Fruit fly (Drosophila melanogaster) whole organism, embryonic: ENCODE measurements around the gene Syx8.

Source experiments
- B-H1 ChIP-seq: fragments of 200-800 bp; sonication (Bioruptor generic); IDR thresholded peaks from 3 replicates; pipeline ENCODE4 v1.3.6; 2022; ENCODE audit warnings: missing biosample characterization, missing genetic modification characterization
- Bgb ChIP-seq: fragments of 200-800 bp; sonication (Bioruptor generic); IDR thresholded peaks from 2 replicates; pipeline ENCODE4 v1.3.6; 2022; ENCODE audit warnings: missing biosample characterization, missing genetic modification characterization; ENCODE audit not compliant: partially characterized antibody
- Blimp-1 ChIP-seq: fragments of 200-800 bp; sonication (Bioruptor generic); optimal IDR thresholded peaks from 3 replicates; lab custom pipeline; 2018; ENCODE audit warnings: missing biosample characterization, missing genetic modification characterization, mild to moderate bottlenecking, moderate library complexity, missing genetic modification reagents
- C15 ChIP-seq: fragments of 200-800 bp; sonication (Bioruptor generic); IDR thresholded peaks from 3 replicates; pipeline ENCODE4 v1.3.6; 2022; ENCODE audit warnings: missing biosample characterization, missing genetic modification characterization
- CG10267 ChIP-seq: fragments of 200-800 bp; sonication (Bioruptor generic); optimal IDR thresholded peaks from 2 replicates; lab custom pipeline; 2018; ENCODE audit warnings: missing biosample characterization, mild to moderate bottlenecking, missing genetic modification characterization, moderate library complexity
- CG10366 ChIP-seq: fragments of 200-800 bp; sonication (Bioruptor generic); IDR thresholded peaks from 2 replicates; pipeline ENCODE4 v1.3.6; 2022; ENCODE audit warnings: missing biosample characterization, missing genetic modification characterization
- CG10565 ChIP-seq: fragments of 200-800 bp; sonication (Bioruptor generic); optimal IDR thresholded peaks from 3 replicates; lab custom pipeline; 2016; ENCODE audit warnings: missing biosample characterization, mild to moderate bottlenecking, missing genetic modification characterization
- CG11456 ChIP-seq: fragments of 200-800 bp; sonication (Bioruptor generic); IDR thresholded peaks from 3 replicates; pipeline ENCODE4 v1.3.6; 2022; ENCODE audit warnings: missing biosample characterization, missing genetic modification characterization
- CG12744 ChIP-seq: fragments of 200-800 bp; sonication (Bioruptor generic); optimal IDR thresholded peaks from 2 replicates; lab custom pipeline; 2016; ENCODE audit warnings: missing biosample characterization, missing genetic modification characterization
- CG1602 ChIP-seq: fragments of 200-800 bp; sonication (Bioruptor generic); optimal IDR thresholded peaks from 3 replicates; lab custom pipeline; 2016; ENCODE audit warnings: missing biosample characterization, missing genetic modification characterization
- CG16779 ChIP-seq: fragments of 200-800 bp; sonication (Bioruptor generic); IDR thresholded peaks from 2 replicates; pipeline ENCODE4 v1.3.6; 2022; ENCODE audit warnings: missing biosample characterization, missing genetic modification characterization
- CG16863 ChIP-seq: fragments of 200-800 bp; sonication (Bioruptor generic); optimal IDR thresholded peaks from 3 replicates; lab custom pipeline; 2016; ENCODE audit warnings: missing biosample characterization, missing genetic modification characterization
- CG2712 ChIP-seq: fragments of 200-800 bp; optimal IDR thresholded peaks from 3 replicates; lab custom pipeline; 2019; ENCODE audit warnings: missing biosample characterization, mild to moderate bottlenecking, missing genetic modification characterization, moderate library complexity
- CG32532 ChIP-seq: fragments of 200-800 bp; sonication (Bioruptor generic); IDR thresholded peaks from 2 replicates; pipeline ENCODE4 v1.3.6; 2022; ENCODE audit warnings: missing biosample characterization, missing genetic modification characterization
- CG4328 ChIP-seq: fragments of 200-800 bp; sonication (Bioruptor generic); optimal IDR thresholded peaks from 3 replicates; lab custom pipeline; 2017; ENCODE audit warnings: missing biosample characterization, missing genetic modification reagents, missing genetic modification characterization
- CG43689 ChIP-seq: fragments of 200-800 bp; sonication (Bioruptor generic); IDR thresholded peaks from 2 replicates; pipeline ENCODE4 v1.3.6; 2022; ENCODE audit warnings: missing biosample characterization, missing genetic modification characterization
- CG6272 ChIP-seq: fragments of 200-800 bp; sonication (Bioruptor generic); IDR thresholded peaks from 2 replicates; pipeline ENCODE4 v1.3.6; 2022; ENCODE audit warnings: missing biosample characterization, missing genetic modification characterization
- CG6791 ChIP-seq: fragments of 200-800 bp; sonication (Bioruptor generic); IDR thresholded peaks from 3 replicates; pipeline ENCODE4 v1.3.6; 2022; ENCODE audit warnings: missing biosample characterization, missing genetic modification characterization; ENCODE audit not compliant: partially characterized antibody
- CG6854 ChIP-seq: fragments of 200-800 bp; sonication (Bioruptor generic); optimal IDR thresholded peaks from 3 replicates; lab custom pipeline; 2017; ENCODE audit warnings: missing biosample characterization, mild to moderate bottlenecking, missing genetic modification characterization
- CG7745 ChIP-seq: fragments of 200-800 bp; sonication (Bioruptor generic); optimal IDR thresholded peaks from 2 replicates; lab custom pipeline; 2018; ENCODE audit warnings: missing biosample characterization, mild to moderate bottlenecking, missing genetic modification characterization, moderate library complexity
- CG8290 ChIP-seq, 3 experiments: fragments of 200-800 bp; sonication (Bioruptor generic); optimal IDR thresholded peaks; 2 replicates each; lab custom pipeline; 2016 to 2019; ENCODE audit warnings: missing biosample characterization in 3 of 3, missing genetic modification characterization in 3 of 3, mild to moderate bottlenecking in 2 of 3, moderate library complexity in 1 of 3
- Dad ChIP-seq: fragments of 200-800 bp; sonication (Bioruptor generic); optimal IDR thresholded peaks from 3 replicates; lab custom pipeline; 2016; ENCODE audit warnings: missing biosample characterization, missing genetic modification characterization
- H15 ChIP-seq: fragments of 200-800 bp; sonication (Bioruptor generic); IDR thresholded peaks from 3 replicates; pipeline ENCODE4 v1.3.6; 2022; ENCODE audit warnings: missing biosample characterization, missing genetic modification characterization
- HLH54F ChIP-seq: fragments of 200-800 bp; sonication (Bioruptor generic); optimal IDR thresholded peaks from 3 replicates; lab custom pipeline; 2016; ENCODE audit warnings: missing biosample characterization, missing genetic modification characterization
- Hr39 ChIP-seq: fragments of >200 bp; optimal IDR thresholded peaks from 2 replicates; lab custom pipeline; 2017
- Lhr ChIP-seq: fragments of 200-800 bp; sonication (Bioruptor generic); optimal IDR thresholded peaks from 3 replicates; lab custom pipeline; 2017; ENCODE audit warnings: mild to moderate bottlenecking, missing biosample characterization, missing genetic modification reagents, missing genetic modification characterization
- Lpt ChIP-seq: fragments of >200 bp; optimal IDR thresholded peaks from 2 replicates; lab custom pipeline; 2018; ENCODE audit warnings: missing biosample characterization, missing genetic modification characterization
- MTF-1 ChIP-seq: fragments of 200-800 bp; sonication (Bioruptor generic); optimal IDR thresholded peaks from 2 replicates; lab custom pipeline; 2018; ENCODE audit warnings: missing biosample characterization, mild to moderate bottlenecking, missing genetic modification characterization, borderline replicate concordance
- Sin3A ChIP-seq: fragments of >200 bp; optimal IDR thresholded peaks from 2 replicates; lab custom pipeline; 2018
- Spps ChIP-seq: fragments of 200-800 bp; sonication (Bioruptor generic); optimal IDR thresholded peaks from 2 replicates; lab custom pipeline; 2018; ENCODE audit warnings: missing biosample characterization, mild to moderate bottlenecking, missing genetic modification characterization
- TFAM ChIP-seq: fragments of 200-800 bp; sonication (Bioruptor generic); optimal IDR thresholded peaks from 2 replicates; lab custom pipeline; 2017; ENCODE audit warnings: missing biosample characterization, missing genetic modification characterization, inconsistent platforms
- Tbp ChIP-seq: fragments of >200 bp; optimal IDR thresholded peaks from 2 replicates; lab custom pipeline; 2018; ENCODE audit warnings: missing biosample characterization, missing genetic modification characterization
- Usf ChIP-seq: fragments of 200-800 bp; sonication (Bioruptor generic); optimal IDR thresholded peaks from 2 replicates; lab custom pipeline; 2017; ENCODE audit warnings: missing genotype, missing biosample characterization, missing genetic modification characterization
- ara ChIP-seq: fragments of 200-800 bp; sonication (Bioruptor generic); IDR thresholded peaks from 2 replicates; pipeline ENCODE4 v1.3.6; 2022; ENCODE audit warnings: missing biosample characterization, missing genetic modification characterization
- dati ChIP-seq: fragments of 200-800 bp; sonication (Bioruptor generic); IDR thresholded peaks from 2 replicates; pipeline ENCODE4 v1.3.6; 2022; ENCODE audit warnings: missing biosample characterization, missing genetic modification characterization
- dm ChIP-seq: fragments of 200-800 bp; sonication (Bioruptor generic); optimal IDR thresholded peaks from 3 replicates; lab custom pipeline; 2016; ENCODE audit warnings: missing biosample characterization, missing genetic modification characterization
- eyg ChIP-seq: fragments of 200-800 bp; sonication (Bioruptor generic); optimal IDR thresholded peaks from 3 replicates; lab custom pipeline; 2016; ENCODE audit warnings: missing biosample characterization, missing genetic modification characterization
- fd64A ChIP-seq: fragments of 200-800 bp; sonication (Bioruptor generic); optimal IDR thresholded peaks from 3 replicates; lab custom pipeline; 2018; ENCODE audit warnings: missing biosample characterization, mild to moderate bottlenecking, missing genetic modification characterization
- gce ChIP-seq: fragments of 200-800 bp; sonication (Bioruptor generic); IDR thresholded peaks from 3 replicates; pipeline ENCODE4 v1.3.6; 2022; ENCODE audit warnings: missing biosample characterization, missing genetic modification characterization
- gsb-n ChIP-seq: fragments of 200-800 bp; sonication (Bioruptor generic); optimal IDR thresholded peaks from 3 replicates; lab custom pipeline; 2018; ENCODE audit warnings: missing biosample characterization, mild to moderate bottlenecking, missing genetic modification characterization
- h ChIP-seq: fragments of >200 bp; optimal IDR thresholded peaks from 2 replicates; lab custom pipeline; 2017
- hth ChIP-seq: fragments of >200 bp; optimal IDR thresholded peaks from 2 replicates; lab custom pipeline; 2017; ENCODE audit warnings: inconsistent platforms
- inv ChIP-seq: fragments of 200-800 bp; sonication (Bioruptor generic); IDR thresholded peaks from 2 replicates; pipeline ENCODE4 v1.3.6; 2022; ENCODE audit warnings: missing biosample characterization, missing genetic modification characterization; ENCODE audit not compliant: partially characterized antibody
- kni ChIP-seq: fragments of 200-800 bp; sonication (Bioruptor generic); optimal IDR thresholded peaks from 3 replicates; lab custom pipeline; 2017; ENCODE audit warnings: mild to moderate bottlenecking, missing biosample characterization, missing genetic modification reagents, missing genetic modification characterization
- pan ChIP-seq, 4 experiments: fragments of >200 bp in 3 of 4; fragments of 200-800 bp in 1 of 4; sonication (Bioruptor generic) in 1 of 4; optimal IDR thresholded peaks in 3 of 4; IDR thresholded peaks in 1 of 4; 2 replicates each; pipeline versions ENCODE4 v1.3.6 to Lab custom; 2017 to 2022; ENCODE audit warnings: missing biosample characterization in 2 of 4, missing genetic modification characterization in 2 of 4, mixed read lengths in 1 of 4
- pb ChIP-seq: fragments of 200-800 bp; sonication (Bioruptor generic); optimal IDR thresholded peaks from 3 replicates; lab custom pipeline; 2016; ENCODE audit warnings: missing biosample characterization, missing genetic modification characterization
- pros ChIP-seq: fragments of 200-800 bp; sonication (Bioruptor generic); optimal IDR thresholded peaks from 3 replicates; lab custom pipeline; 2019; ENCODE audit warnings: missing biosample characterization, mild to moderate bottlenecking, missing genetic modification characterization, moderate library complexity
- schlank ChIP-seq: fragments of 200-800 bp; sonication (Bioruptor generic); optimal IDR thresholded peaks from 2 replicates; lab custom pipeline; 2018; ENCODE audit warnings: missing biosample characterization, mild to moderate bottlenecking, missing genetic modification characterization
- sens-2 ChIP-seq: fragments of 200-800 bp; sonication (Bioruptor generic); IDR thresholded peaks from 2 replicates; pipeline ENCODE4 v1.3.6; 2022; ENCODE audit warnings: missing biosample characterization, missing genetic modification characterization
- toy ChIP-seq: fragments of 200-800 bp; sonication (Bioruptor generic); IDR thresholded peaks from 2 replicates; pipeline ENCODE4 v1.3.6; 2022; ENCODE audit warnings: missing biosample characterization, missing genetic modification characterization
- zf30C ChIP-seq: fragments of 200-800 bp; sonication (Bioruptor generic); optimal IDR thresholded peaks from 3 replicates; lab custom pipeline; 2018; ENCODE audit warnings: missing biosample characterization, mild to moderate bottlenecking, missing genetic modification characterization
- zfh2 ChIP-seq: fragments of 200-800 bp; sonication (Bioruptor generic); optimal IDR thresholded peaks from 2 replicates; lab custom pipeline; 2016; ENCODE audit warnings: missing biosample characterization, missing genetic modification characterization

Syx8 gene

dm6 chr3L:16609120-16609519 is 22.3 kb upstream of the Syx8 start, which contains the start of gene CG4098 (continued):
- no peak for TF ChIP-seq pan (optimal IDR thresholded peaks at IDR 0.05; lab: Kevin White, UChicago)
- TF ChIP-seq pan (GFP tag; optimal IDR thresholded peaks at IDR 0.05 in 1 of 2, IDR thresholded peaks at IDR 0.05 in 1 of 2): peak in 1 of 2 experiments; percentile 71
- peak; percentile 24 for TF ChIP-seq MTF-1
- no peak for TF ChIP-seq sens-2 (GFP tag; lab: Robert Waterston, UW)
- peak; percentile 31; the same call in 1 of the 2 replicates for TF ChIP-seq CG6272 (GFP tag; lab: Robert Waterston, UW)
- peak; percentile 78 for TF ChIP-seq CG16779 (GFP tag; lab: Robert Waterston, UW)
- TF ChIP-seq Dad: no peak
- TF ChIP-seq ara (GFP tag; lab: Robert Waterston, UW): no peak; the same call in 1 of the 2 replicates
- peak; percentile 81 for TF ChIP-seq CG32532 (GFP tag; lab: Robert Waterston, UW)
- TF ChIP-seq fd64A (GFP tag; lab: Kevin White, UChicago): no peak
- no peak for TF ChIP-seq Bgb
- no peak for TF ChIP-seq gsb-n (tag; lab: Kevin White, UChicago)
- TF ChIP-seq CG7745 (tag; lab: Kevin White, UChicago): no peak
- peak; percentile 35 for TF ChIP-seq CG16863 (GFP tag; lab: Kevin White, UChicago)
- no peak for TF ChIP-seq C15 (GFP tag; lab: Robert Waterston, UW)
- peak; percentile 16 for TF ChIP-seq CG1602 (GFP tag; lab: Kevin White, UChicago)
- peak; percentile 46 for TF ChIP-seq CG12744 (GFP tag; lab: Kevin White, UChicago)
- TF ChIP-seq dm (GFP tag; lab: Kevin White, UChicago): peak; percentile 11
- TF ChIP-seq CG6854: no peak
- peak; percentile 17 for TF ChIP-seq Sin3A (lab: Kevin White, UChicago)
- TF ChIP-seq pros: no peak
- no peak for TF ChIP-seq CG4328 (GFP tag; lab: Kevin White, UChicago)
- peak; percentile 62; the same call in 1 of the 3 replicates for TF ChIP-seq H15
- TF ChIP-seq Lhr (GFP tag; lab: Kevin White, UChicago): no peak
- no peak for TF ChIP-seq Usf (GFP tag; lab: Kevin White, UChicago)
- no peak for TF ChIP-seq Lpt
- 0 out of 3 replicates have a peak, but pooled peaks have one; percentile 64 for TF ChIP-seq gce (GFP tag; lab: Robert Waterston, UW)
- TF ChIP-seq toy (GFP tag; lab: Robert Waterston, UW): no peak
- TF ChIP-seq CG10267: peak; percentile 44
- no peak for TF ChIP-seq hth (lab: Kevin White, UChicago)
- peak; percentile 19 for TF ChIP-seq eyg (GFP tag; lab: Kevin White, UChicago)
- TF ChIP-seq CG43689 (GFP tag; lab: Robert Waterston, UW): no peak
- peak; percentile 69 for TF ChIP-seq HLH54F (GFP tag; lab: Kevin White, UChicago)
- no peak for TF ChIP-seq zf30C (GFP tag; lab: Kevin White, UChicago)
- TF ChIP-seq B-H1: peak; percentile 24; the same call in 2 of the 3 replicates
- no peak for TF ChIP-seq Spps (tag; lab: Kevin White, UChicago)
- peak; percentile 12 for TF ChIP-seq Blimp-1 (GFP tag; lab: Kevin White, UChicago)
- no peak for TF ChIP-seq CG10565
- TF ChIP-seq zfh2 (GFP tag; lab: Kevin White, UChicago): peak; percentile 75
- TF ChIP-seq h (lab: Kevin White, UChicago): no peak
- TF ChIP-seq CG11456: peak; percentile 85; the same call in 2 of the 3 replicates
- no peak for TF ChIP-seq Hr39 (lab: Kevin White, UChicago)
- no peak for TF ChIP-seq kni (GFP tag; lab: Kevin White, UChicago)
- peak; percentile 59 for TF ChIP-seq schlank
- no peak for TF ChIP-seq pb (GFP tag; lab: Kevin White, UChicago)
- no peak for TF ChIP-seq inv (GFP tag; lab: Robert Waterston, UW)
- TF ChIP-seq CG10366 (GFP tag; lab: Robert Waterston, UW): peak; percentile 76
- no peak for TF ChIP-seq CG8290 (GFP tag; optimal IDR thresholded peaks at IDR 0.05; lab: Kevin White, UChicago)
- TF ChIP-seq CG8290 (tag; optimal IDR thresholded peaks at IDR 0.05; lab: Kevin White, UChicago): peak in 1 of 2 experiments; percentile 95
- no peak for TF ChIP-seq Tbp (GFP tag; lab: Kevin White, UChicago)
- no peak for TF ChIP-seq CG6791 (GFP tag; lab: Robert Waterston, UW)
- no peak for TF ChIP-seq dati
- peak; percentile 37 for TF ChIP-seq CG2712
- TF ChIP-seq TFAM (GFP tag; lab: Kevin White, UChicago): no peak
